Fruit fly (Drosophila melanogaster) whole organism, embryonic: Measurements from ENCODE around the gene CG34300.
A peak's percentile ranks its signal among the peaks of the same experiment; 100 is the strongest.

Experiments
- BEAF-32 ChIP-seq: fragments of 200-800 bp; sonication (Bioruptor generic); optimal IDR thresholded peaks from 3 replicates; lab custom pipeline; 2017; ENCODE audit warnings: missing biosample characterization, missing genetic modification characterization, mild to moderate bottlenecking, moderate library complexity, missing genetic modification reagents
- Blimp-1 ChIP-seq: fragments of 200-800 bp; sonication (Bioruptor generic); optimal IDR thresholded peaks from 3 replicates; lab custom pipeline; 2018; ENCODE audit warnings: missing biosample characterization, missing genetic modification characterization, mild to moderate bottlenecking, moderate library complexity, missing genetic modification reagents
- BtbVII ChIP-seq: fragments of 200-800 bp; sonication (Bioruptor generic); optimal IDR thresholded peaks from 3 replicates; lab custom pipeline; 2017; ENCODE audit warnings: missing biosample characterization, mild to moderate bottlenecking, missing genetic modification characterization
- CG11504 ChIP-seq: fragments of 200-800 bp; sonication (Bioruptor generic); optimal IDR thresholded peaks from 3 replicates; lab custom pipeline; 2019; ENCODE audit warnings: missing biosample characterization, mild to moderate bottlenecking, missing genetic modification characterization, moderate library complexity
- CG11695 ChIP-seq: fragments of 200-800 bp; sonication (Bioruptor generic); IDR thresholded peaks from 3 replicates; pipeline ENCODE4 v1.3.6; 2022; ENCODE audit warnings: missing biosample characterization, missing genetic modification characterization
- CG11723 ChIP-seq: fragments of 200-800 bp; sonication (Bioruptor generic); optimal IDR thresholded peaks from 2 replicates; lab custom pipeline; 2017; ENCODE audit warnings: missing biosample characterization, mild to moderate bottlenecking, missing genetic modification characterization
- CG12104 ChIP-seq: fragments of 200-800 bp; sonication (Bioruptor generic); optimal IDR thresholded peaks from 3 replicates; lab custom pipeline; 2016; ENCODE audit warnings: missing biosample characterization, missing genetic modification characterization
- CG12299 ChIP-seq: fragments of 200-800 bp; sonication (Bioruptor generic); optimal IDR thresholded peaks from 2 replicates; lab custom pipeline; 2018; ENCODE audit warnings: missing biosample characterization, mild to moderate bottlenecking, missing genetic modification characterization
- CG13424 ChIP-seq: fragments of 200-800 bp; sonication (Bioruptor generic); optimal IDR thresholded peaks from 2 replicates; lab custom pipeline; 2019; ENCODE audit warnings: missing biosample characterization, mild to moderate bottlenecking, missing genetic modification characterization, moderate library complexity
- CG17802 ChIP-seq: fragments of 200-800 bp; sonication (Bioruptor generic); optimal IDR thresholded peaks from 2 replicates; lab custom pipeline; 2018; ENCODE audit warnings: missing biosample characterization, mild to moderate bottlenecking, missing genetic modification characterization, moderate library complexity
- CG18599 ChIP-seq: fragments of 200-800 bp; sonication (Bioruptor generic); optimal IDR thresholded peaks from 3 replicates; lab custom pipeline; 2017; ENCODE audit warnings: missing biosample characterization, missing genetic modification characterization, mild to moderate bottlenecking, moderate library complexity, missing genetic modification reagents
- CG33557 ChIP-seq: fragments of 200-800 bp; sonication (Bioruptor generic); optimal IDR thresholded peaks from 2 replicates; lab custom pipeline; 2019; ENCODE audit warnings: missing biosample characterization, mild to moderate bottlenecking, missing genetic modification characterization, moderate library complexity
- CG6813 ChIP-seq: fragments of 200-800 bp; sonication (Bioruptor generic); optimal IDR thresholded peaks from 2 replicates; lab custom pipeline; 2017; ENCODE audit warnings: missing biosample characterization, missing genetic modification characterization, mild to moderate bottlenecking, moderate library complexity, missing genetic modification reagents
- CG7271 ChIP-seq: fragments of 200-800 bp; sonication (Bioruptor generic); optimal IDR thresholded peaks from 2 replicates; lab custom pipeline; 2018; ENCODE audit warnings: missing biosample characterization, mild to moderate bottlenecking, missing genetic modification characterization, moderate library complexity
- CG7928 ChIP-seq: fragments of 200-800 bp; sonication (Bioruptor generic); optimal IDR thresholded peaks from 2 replicates; lab custom pipeline; 2017; ENCODE audit warnings: missing biosample characterization, mild to moderate bottlenecking, missing genetic modification characterization
- CG8089 ChIP-seq: fragments of 200-800 bp; sonication (Bioruptor generic); optimal IDR thresholded peaks from 3 replicates; lab custom pipeline; 2016; ENCODE audit warnings: missing biosample characterization, missing genetic modification characterization
- CG8924 ChIP-seq: fragments of 200-800 bp; optimal IDR thresholded peaks from 3 replicates; lab custom pipeline; 2019; ENCODE audit warnings: missing biosample characterization, mild to moderate bottlenecking, missing genetic modification characterization, moderate library complexity
- CTCF ChIP-seq: fragments of 200-800 bp; sonication (Bioruptor generic); optimal IDR thresholded peaks from 2 replicates; lab custom pipeline; 2017; ENCODE audit warnings: missing biosample characterization, mild to moderate bottlenecking, missing genetic modification characterization, moderate library complexity
- Camta ChIP-seq: fragments of 200-800 bp; sonication (Bioruptor generic); optimal IDR thresholded peaks from 2 replicates; lab custom pipeline; 2016; ENCODE audit warnings: missing biosample characterization, missing genetic modification characterization
- CoRest ChIP-seq: fragments of 200-800 bp; sonication (Bioruptor generic); optimal IDR thresholded peaks from 3 replicates; lab custom pipeline; 2018; ENCODE audit warnings: missing biosample characterization, mild to moderate bottlenecking, missing genetic modification characterization, moderate library complexity
- D19B ChIP-seq: fragments of 200-800 bp; sonication (Bioruptor generic); optimal IDR thresholded peaks from 2 replicates; lab custom pipeline; 2017; ENCODE audit warnings: missing biosample characterization, mild to moderate bottlenecking, missing genetic modification characterization
- HLH4C ChIP-seq: fragments of 200-800 bp; sonication (Bioruptor generic); IDR thresholded peaks from 3 replicates; pipeline ENCODE4 v1.3.6; 2022; ENCODE audit warnings: missing biosample characterization, missing genetic modification characterization; ENCODE audit not compliant: partially characterized antibody
- HmgD ChIP-seq: fragments of 200-800 bp; sonication (Bioruptor generic); optimal IDR thresholded peaks from 3 replicates; lab custom pipeline; 2016; ENCODE audit warnings: missing biosample characterization, missing genetic modification characterization
- Hr39 ChIP-seq: fragments of >200 bp; optimal IDR thresholded peaks from 2 replicates; lab custom pipeline; 2017
- Lhr ChIP-seq: fragments of 200-800 bp; sonication (Bioruptor generic); optimal IDR thresholded peaks from 3 replicates; lab custom pipeline; 2017; ENCODE audit warnings: mild to moderate bottlenecking, missing biosample characterization, missing genetic modification reagents, missing genetic modification characterization
- MESR4 ChIP-seq: fragments of 200-800 bp; sonication (Bioruptor generic); optimal IDR thresholded peaks from 2 replicates; lab custom pipeline; 2018; ENCODE audit warnings: missing biosample characterization, mild to moderate bottlenecking, missing genetic modification characterization, moderate library complexity
- Myb ChIP-seq: fragments of 200-800 bp; sonication (Bioruptor generic); optimal IDR thresholded peaks from 2 replicates; lab custom pipeline; 2016; ENCODE audit warnings: missing biosample characterization, missing genetic modification characterization
- NFAT ChIP-seq: fragments of 200-800 bp; sonication (Bioruptor generic); IDR thresholded peaks from 2 replicates; pipeline ENCODE4 v1.3.6; 2022; ENCODE audit warnings: missing biosample characterization, missing genetic modification characterization
- Neu2 ChIP-seq: fragments of 200-800 bp; sonication (Bioruptor generic); optimal IDR thresholded peaks from 3 replicates; lab custom pipeline; 2016; ENCODE audit warnings: missing biosample characterization, missing genetic modification characterization, borderline replicate concordance
- Nf-YA ChIP-seq: fragments of 200-800 bp; sonication (Bioruptor generic); IDR thresholded peaks from 2 replicates; pipeline ENCODE4 v1.3.6; 2022; ENCODE audit warnings: missing biosample characterization, missing genetic modification characterization
- Sox100B ChIP-seq: fragments of 200-800 bp; sonication (Bioruptor generic); optimal IDR thresholded peaks from 3 replicates; lab custom pipeline; 2018; ENCODE audit warnings: missing biosample characterization, mild to moderate bottlenecking, missing genetic modification characterization
- Sox102F ChIP-seq: fragments of 200-800 bp; sonication (Bioruptor generic); optimal IDR thresholded peaks from 2 replicates; lab custom pipeline; 2018; ENCODE audit warnings: missing biosample characterization, mild to moderate bottlenecking, missing genetic modification characterization, moderate library complexity
- abd-A ChIP-seq: fragments of 200-800 bp; sonication (Bioruptor generic); optimal IDR thresholded peaks from 3 replicates; lab custom pipeline; 2019; ENCODE audit warnings: missing biosample characterization, mild to moderate bottlenecking, missing genetic modification characterization, moderate library complexity
- br ChIP-seq: fragments of >200 bp; optimal IDR thresholded peaks from 2 replicates; lab custom pipeline; 2017
- bsh ChIP-seq, 2 experiments: fragments of 200-800 bp; sonication (Bioruptor generic); optimal IDR thresholded peaks; 2 replicates each; lab custom pipeline; 2017 to 2018; ENCODE audit warnings: mild to moderate bottlenecking in 2 of 2, missing biosample characterization in 2 of 2, missing genetic modification characterization in 2 of 2, moderate library complexity in 1 of 2
- cad ChIP-seq: fragments of >200 bp; optimal IDR thresholded peaks from 2 replicates; lab custom pipeline; 2017; ENCODE audit warnings: missing biosample characterization, missing genetic modification characterization
- chinmo ChIP-seq: fragments of 200-800 bp; sonication (Bioruptor generic); IDR thresholded peaks from 4 replicates; pipeline ENCODE4 v1.3.6; 2022; ENCODE audit warnings: missing biosample characterization, missing genetic modification characterization; ENCODE audit not compliant: partially characterized antibody
- croc ChIP-seq: fragments of 200-800 bp; sonication (Bioruptor generic); conservative IDR thresholded peaks from 3 replicates; pipeline ENCODE4 v1.3.6; 2022; ENCODE audit warnings: missing biosample characterization, missing genetic modification characterization
- fd3F ChIP-seq: fragments of 200-800 bp; sonication (Bioruptor generic); optimal IDR thresholded peaks from 2 replicates; lab custom pipeline; 2018; ENCODE audit warnings: missing biosample characterization, mild to moderate bottlenecking, missing genetic modification characterization, moderate library complexity
- ftz-f1 ChIP-seq: fragments of 200-800 bp; sonication (Bioruptor generic); optimal IDR thresholded peaks from 2 replicates; lab custom pipeline; 2016; ENCODE audit warnings: missing biosample characterization, missing genetic modification characterization
- gsb ChIP-seq: fragments of 200-800 bp; sonication (Bioruptor generic); IDR thresholded peaks from 2 replicates; pipeline ENCODE4 v1.3.6; 2022; ENCODE audit warnings: missing biosample characterization, missing genetic modification characterization
- h ChIP-seq: fragments of >200 bp; optimal IDR thresholded peaks from 2 replicates; lab custom pipeline; 2017
- hbn ChIP-seq: fragments of 200-800 bp; sonication (Bioruptor generic); IDR thresholded peaks from 2 replicates; pipeline ENCODE4 v1.3.6; 2022; ENCODE audit warnings: missing biosample characterization, missing genetic modification characterization; ENCODE audit not compliant: partially characterized antibody
- insv ChIP-seq, 2 experiments: fragments of 200-800 bp; sonication (Bioruptor generic); optimal IDR thresholded peaks; 3 replicates each; lab custom pipeline; 2016 to 2018; ENCODE audit warnings: missing biosample characterization in 2 of 2, missing genetic modification characterization in 2 of 2
- ken ChIP-seq: fragments of 200-800 bp; sonication (Bioruptor generic); IDR thresholded peaks from 3 replicates; pipeline ENCODE4 v1.3.6; 2022; ENCODE audit warnings: missing biosample characterization, missing genetic modification characterization
- luna ChIP-seq: fragments of 200-800 bp; sonication (Bioruptor generic); optimal IDR thresholded peaks from 2 replicates; lab custom pipeline; 2016; ENCODE audit warnings: missing biosample characterization, missing genetic modification characterization
- nerfin-1 ChIP-seq: fragments of 200-800 bp; sonication (Bioruptor generic); optimal IDR thresholded peaks from 3 replicates; lab custom pipeline; 2019; ENCODE audit warnings: missing biosample characterization, mild to moderate bottlenecking, missing genetic modification characterization, moderate library complexity
- phol ChIP-seq: fragments of 200-800 bp; sonication (Bioruptor generic); optimal IDR thresholded peaks from 3 replicates; lab custom pipeline; 2018; ENCODE audit warnings: missing biosample characterization, mild to moderate bottlenecking, missing genetic modification characterization, moderate library complexity
- rib ChIP-seq: fragments of 200-800 bp; sonication (Bioruptor generic); IDR thresholded peaks from 2 replicates; pipeline ENCODE4 v1.3.6; 2022; ENCODE audit warnings: missing biosample characterization, missing genetic modification characterization
- shn ChIP-seq: fragments of 200-800 bp; sonication (Bioruptor generic); optimal IDR thresholded peaks from 3 replicates; lab custom pipeline; 2016; ENCODE audit warnings: missing biosample characterization, missing genetic modification characterization
- ssp ChIP-seq: fragments of 200-800 bp; sonication (Bioruptor generic); IDR thresholded peaks from 2 replicates; pipeline ENCODE4 v1.3.6; 2022; ENCODE audit warnings: missing biosample characterization, missing genetic modification characterization
- tll ChIP-seq, 2 experiments: fragments of 200-800 bp in 1 of 2; fragments of >200 bp in 1 of 2; sonication (Bioruptor generic) in 1 of 2; optimal IDR thresholded peaks; 2 replicates each; lab custom pipeline; 2017 to 2019; ENCODE audit warnings: missing biosample characterization in 2 of 2, missing genetic modification characterization in 2 of 2, mild to moderate bottlenecking in 1 of 2, moderate library complexity in 1 of 2

The CG34300 gene

dm6 chr3R:30336100-30336499 is 29.7 kb upstream of the CG34300 start (continued):
- TF ChIP-seq Camta (GFP tag; lab: Kevin White, UChicago) (no peak), h (no peak), croc (no peak), Sox100B (GFP tag; lab: Kevin White, UChicago) (no peak), HLH4C (GFP tag; lab: Robert Waterston, UW) (no peak), Sox102F (peak; percentile 51), cad (GFP tag; lab: Kevin White, UChicago) (no peak), CG8924 (peak; percentile 21), Myb (GFP tag; lab: Kevin White, UChicago) (no peak), chinmo (GFP tag; lab: Robert Waterston, UW) (no peak), ssp (no peak), CG17802 (no peak), abd-A (tag; lab: Kevin White, UChicago) (no peak), CG6813 (GFP tag; lab: Kevin White, UChicago) (no peak), bsh (GFP tag; optimal IDR thresholded peaks at IDR 0.05; lab: Kevin White, UChicago) (peak in 1 of 2 experiments; percentile 45), CoRest (tag; lab: Kevin White, UChicago) (peak; percentile 32), CG7928 (no peak), CTCF (GFP tag; lab: Kevin White, UChicago) (no peak), phol (tag; lab: Kevin White, UChicago) (peak; percentile 59), hbn (GFP tag; lab: Robert Waterston, UW) (no peak), CG7271 (tag; lab: Kevin White, UChicago) (no peak), HmgD (GFP tag; lab: Kevin White, UChicago) (no peak), CG11723 (no peak), nerfin-1 (tag; lab: Kevin White, UChicago) (no peak), Neu2 (GFP tag; lab: Kevin White, UChicago) (no peak), Nf-YA (GFP tag; lab: Robert Waterston, UW) (no peak), CG8089 (GFP tag; lab: Kevin White, UChicago) (no peak), CG18599 (peak; percentile 61), br (no peak), ken (GFP tag; lab: Robert Waterston, UW) (no peak), CG11504 (tag; lab: Kevin White, UChicago) (peak; percentile 70), fd3F (GFP tag; lab: Kevin White, UChicago) (no peak), CG33557 (GFP tag; lab: Kevin White, UChicago) (no peak), luna (GFP tag; lab: Kevin White, UChicago) (no peak), BEAF-32 (no peak), gsb (no peak), CG11695 (no peak), NFAT (GFP tag; lab: Robert Waterston, UW) (no peak), Blimp-1 (peak; percentile 57), insv (GFP tag; optimal IDR thresholded peaks at IDR 0.05; lab: Kevin White, UChicago) (no peak), ftz-f1 (GFP tag; lab: Kevin White, UChicago) (no peak), D19B (GFP tag; lab: Kevin White, UChicago) (peak; percentile 83), tll (GFP tag; optimal IDR thresholded peaks at IDR 0.05; lab: Kevin White, UChicago) (no peak), BtbVII (GFP tag; lab: Kevin White, UChicago) (peak; percentile 29), MESR4 (no peak), shn (GFP tag; lab: Kevin White, UChicago) (no peak), CG12104 (GFP tag; lab: Kevin White, UChicago) (no peak), CG13424 (no peak), Hr39 (no peak), CG12299 (tag; lab: Kevin White, UChicago) (no peak), Lhr (GFP tag; lab: Kevin White, UChicago) (no peak), rib (no peak)
